Fruit fly (Drosophila melanogaster) whole organism, embryonic: ENCODE results near the gene Eato.

Experiments used
- Adf1 ChIP-seq: fragments of 200-800 bp; sonication (Bioruptor generic); IDR thresholded peaks from 2 replicates; pipeline ENCODE4 v1.3.6; 2022; ENCODE audit warnings: missing biosample characterization, missing genetic modification characterization
- CG10543 ChIP-seq: fragments of 200-800 bp; sonication (Bioruptor generic); optimal IDR thresholded peaks from 3 replicates; lab custom pipeline; 2017; ENCODE audit warnings: missing biosample characterization, mild to moderate bottlenecking, missing genetic modification characterization, moderate library complexity
- CG12236 ChIP-seq: fragments of 200-800 bp; sonication (Bioruptor generic); optimal IDR thresholded peaks from 2 replicates; lab custom pipeline; 2016; ENCODE audit warnings: missing biosample characterization, missing genetic modification characterization
- CG15269 ChIP-seq: fragments of 200-800 bp; sonication (Bioruptor generic); optimal IDR thresholded peaks from 2 replicates; lab custom pipeline; 2018; ENCODE audit warnings: missing biosample characterization, mild to moderate bottlenecking, missing genetic modification characterization, moderate library complexity
- CG15514 ChIP-seq: fragments of 200-800 bp; sonication (Bioruptor generic); optimal IDR thresholded peaks from 3 replicates; lab custom pipeline; 2017; ENCODE audit warnings: missing biosample characterization, missing genetic modification characterization, mild to moderate bottlenecking, moderate library complexity, missing genetic modification reagents
- CG2116 ChIP-seq: fragments of 200-800 bp; sonication (Bioruptor generic); optimal IDR thresholded peaks from 3 replicates; lab custom pipeline; 2018; ENCODE audit warnings: missing biosample characterization, mild to moderate bottlenecking, missing genetic modification characterization
- CG2875 ChIP-seq: fragments of 200-800 bp; sonication (Bioruptor generic); optimal IDR thresholded peaks from 2 replicates; lab custom pipeline; 2017; ENCODE audit warnings: missing biosample characterization, mild to moderate bottlenecking, missing genetic modification characterization, missing genetic modification reagents
- CG31224 ChIP-seq: fragments of 200-800 bp; sonication (Bioruptor generic); IDR thresholded peaks from 2 replicates; pipeline ENCODE4 v1.3.6; 2022; ENCODE audit warnings: missing biosample characterization, missing genetic modification characterization
- CG31388 ChIP-seq: fragments of 200-800 bp; sonication (Bioruptor generic); optimal IDR thresholded peaks from 2 replicates; lab custom pipeline; 2016; ENCODE audit warnings: missing biosample characterization, missing genetic modification characterization
- CG3163 ChIP-seq: fragments of 200-800 bp; sonication (Bioruptor generic); optimal IDR thresholded peaks from 3 replicates; lab custom pipeline; 2016; ENCODE audit warnings: missing biosample characterization, missing genetic modification characterization
- CG32532 ChIP-seq: fragments of 200-800 bp; sonication (Bioruptor generic); IDR thresholded peaks from 2 replicates; pipeline ENCODE4 v1.3.6; 2022; ENCODE audit warnings: missing biosample characterization, missing genetic modification characterization
- CG4617 ChIP-seq: fragments of 200-800 bp; sonication (Bioruptor generic); optimal IDR thresholded peaks from 3 replicates; lab custom pipeline; 2016; ENCODE audit warnings: missing biosample characterization, missing genetic modification characterization, borderline replicate concordance
- CG6175 ChIP-seq: fragments of 200-800 bp; sonication (Bioruptor generic); IDR thresholded peaks from 3 replicates; pipeline ENCODE4 v1.3.6; 2022; ENCODE audit warnings: missing biosample characterization, missing genetic modification characterization
- CG7372 ChIP-seq: fragments of 200-800 bp; sonication (Bioruptor generic); IDR thresholded peaks from 2 replicates; pipeline ENCODE4 v1.3.6; 2022; ENCODE audit warnings: missing biosample characterization, missing genetic modification characterization
- CG8765 ChIP-seq: fragments of 200-800 bp; sonication (Bioruptor generic); IDR thresholded peaks from 2 replicates; pipeline ENCODE4 v1.3.6; 2022; ENCODE audit warnings: missing biosample characterization, missing genetic modification characterization
- CG9932 ChIP-seq: fragments of 200-800 bp; sonication (Bioruptor generic); IDR thresholded peaks from 2 replicates; pipeline ENCODE4 v1.3.6; 2022; ENCODE audit warnings: missing biosample characterization, missing genetic modification characterization
- Dbx ChIP-seq: fragments of 200-800 bp; sonication (Bioruptor generic); IDR thresholded peaks from 3 replicates; pipeline ENCODE4 v1.3.6; 2022; ENCODE audit warnings: missing biosample characterization, missing genetic modification characterization
- HHEX ChIP-seq: fragments of 200-800 bp; sonication (Bioruptor generic); optimal IDR thresholded peaks from 3 replicates; lab custom pipeline; 2017; ENCODE audit warnings: missing biosample characterization, mild to moderate bottlenecking, missing genetic modification characterization, missing genetic modification reagents
- HLH3B ChIP-seq: fragments of 200-800 bp; sonication (Bioruptor generic); IDR thresholded peaks from 2 replicates; pipeline ENCODE4 v1.3.6; 2022; ENCODE audit warnings: missing biosample characterization, missing genetic modification characterization
- Hr78 ChIP-seq, 2 experiments: fragments of 200-800 bp in 1 of 2; fragments of >200 bp in 1 of 2; sonication (Bioruptor generic) in 1 of 2; optimal IDR thresholded peaks; 2 replicates each; lab custom pipeline; 2017 to 2019; ENCODE audit warnings: missing biosample characterization in 2 of 2, missing genetic modification characterization in 2 of 2, mild to moderate bottlenecking in 1 of 2, moderate library complexity in 1 of 2
- Med ChIP-seq: fragments of 200-800 bp; sonication (Bioruptor generic); peaks from one replicate; lab custom pipeline; 2016; ENCODE audit warnings: missing biosample characterization, missing genetic modification characterization, mild to moderate bottlenecking, inconsistent platforms, moderate library complexity
- Mes4 ChIP-seq: fragments of 200-800 bp; sonication (Bioruptor generic); optimal IDR thresholded peaks from 2 replicates; lab custom pipeline; 2016; ENCODE audit warnings: missing biosample characterization, missing genetic modification characterization
- NFAT ChIP-seq: fragments of 200-800 bp; sonication (Bioruptor generic); IDR thresholded peaks from 2 replicates; pipeline ENCODE4 v1.3.6; 2022; ENCODE audit warnings: missing biosample characterization, missing genetic modification characterization
- Nf-YB ChIP-seq: fragments of 200-800 bp; sonication (Bioruptor generic); optimal IDR thresholded peaks from 3 replicates; lab custom pipeline; 2019; ENCODE audit warnings: missing biosample characterization, mild to moderate bottlenecking, missing genetic modification characterization, moderate library complexity
- Pdp1 ChIP-seq, 2 experiments: fragments of 200-800 bp; sonication (Bioruptor generic); optimal IDR thresholded peaks; 3 replicates each; lab custom pipeline; 2016; ENCODE audit warnings: missing biosample characterization in 2 of 2, missing genetic modification characterization in 2 of 2, mild to moderate bottlenecking in 1 of 2, moderate library complexity in 1 of 2
- Trl ChIP-seq, 3 experiments: fragments of >200 bp in 2 of 3; fragments of 200-800 bp in 1 of 3; sonication (Bioruptor generic) in 1 of 3; optimal IDR thresholded peaks; 2 replicates in 1 of 3; 3 replicates in 2 of 3; lab custom pipeline; 2016 to 2017; ENCODE audit warnings: missing biosample characterization in 1 of 3, missing genetic modification characterization in 1 of 3
- bigmax ChIP-seq: fragments of 200-800 bp; sonication (Bioruptor generic); optimal IDR thresholded peaks from 2 replicates; lab custom pipeline; 2018; ENCODE audit warnings: missing biosample characterization, mild to moderate bottlenecking, missing genetic modification characterization
- caup ChIP-seq: fragments of 200-800 bp; sonication (Bioruptor generic); optimal IDR thresholded peaks from 3 replicates; lab custom pipeline; 2017; ENCODE audit warnings: missing biosample characterization, mild to moderate bottlenecking, missing genetic modification characterization, moderate library complexity; ENCODE audit not compliant: severe bottlenecking
- chinmo ChIP-seq: fragments of 200-800 bp; sonication (Bioruptor generic); IDR thresholded peaks from 4 replicates; pipeline ENCODE4 v1.3.6; 2022; ENCODE audit warnings: missing biosample characterization, missing genetic modification characterization; ENCODE audit not compliant: partially characterized antibody
- crol ChIP-seq: fragments of 200-800 bp; sonication (Bioruptor generic); IDR thresholded peaks from 2 replicates; pipeline ENCODE4 v1.3.6; 2022; ENCODE audit warnings: missing biosample characterization, missing genetic modification characterization
- cwo ChIP-seq: fragments of 200-800 bp; sonication (Bioruptor generic); optimal IDR thresholded peaks from 3 replicates; lab custom pipeline; 2017; ENCODE audit warnings: missing biosample characterization, missing genetic modification characterization, mild to moderate bottlenecking, moderate library complexity, missing genetic modification reagents
- dm ChIP-seq: fragments of 200-800 bp; sonication (Bioruptor generic); optimal IDR thresholded peaks from 3 replicates; lab custom pipeline; 2016; ENCODE audit warnings: missing biosample characterization, missing genetic modification characterization
- en ChIP-seq: fragments of 200-800 bp; sonication (Bioruptor generic); optimal IDR thresholded peaks from 2 replicates; lab custom pipeline; 2016; ENCODE audit warnings: missing biosample characterization, missing genetic modification characterization
- klu ChIP-seq: fragments of 200-800 bp; sonication (Bioruptor generic); IDR thresholded peaks from 2 replicates; pipeline ENCODE4 v1.3.6; 2022; ENCODE audit warnings: missing biosample characterization, missing genetic modification characterization
- knrl ChIP-seq: fragments of 200-800 bp; sonication (Bioruptor generic); IDR thresholded peaks from 3 replicates; pipeline ENCODE4 v1.3.6; 2022; ENCODE audit warnings: missing biosample characterization, missing genetic modification characterization; ENCODE audit not compliant: partially characterized antibody
- pan ChIP-seq, 4 experiments: fragments of >200 bp in 3 of 4; fragments of 200-800 bp in 1 of 4; sonication (Bioruptor generic) in 1 of 4; optimal IDR thresholded peaks in 3 of 4; IDR thresholded peaks in 1 of 4; 2 replicates each; pipeline versions ENCODE4 v1.3.6 to Lab custom; 2017 to 2022; ENCODE audit warnings: missing biosample characterization in 2 of 4, missing genetic modification characterization in 2 of 4, mixed read lengths in 1 of 4
- repo ChIP-seq: fragments of 200-800 bp; sonication (Bioruptor generic); optimal IDR thresholded peaks from 2 replicates; lab custom pipeline; 2016; ENCODE audit warnings: missing biosample characterization, missing genetic modification characterization
- rib ChIP-seq: fragments of 200-800 bp; sonication (Bioruptor generic); IDR thresholded peaks from 2 replicates; pipeline ENCODE4 v1.3.6; 2022; ENCODE audit warnings: missing biosample characterization, missing genetic modification characterization
- sc ChIP-seq, 3 experiments: fragments of >200 bp in 2 of 3; fragments of 200-800 bp in 1 of 3; sonication (Bioruptor generic) in 1 of 3; optimal IDR thresholded peaks; 2 replicates in 2 of 3; 3 replicates in 1 of 3; lab custom pipeline; 2017; ENCODE audit warnings: mild to moderate bottlenecking in 1 of 3, missing biosample characterization in 1 of 3, missing genetic modification characterization in 1 of 3, missing genetic modification reagents in 1 of 3
- sqz ChIP-seq: fragments of 200-800 bp; sonication (Bioruptor generic); optimal IDR thresholded peaks from 3 replicates; lab custom pipeline; 2018; ENCODE audit warnings: missing biosample characterization, mild to moderate bottlenecking, missing genetic modification characterization
- sug ChIP-seq: fragments of 200-800 bp; optimal IDR thresholded peaks from 2 replicates; lab custom pipeline; 2019; ENCODE audit warnings: missing biosample characterization, mild to moderate bottlenecking, missing genetic modification characterization, moderate library complexity
- tna ChIP-seq: fragments of 200-800 bp; sonication (Bioruptor generic); IDR thresholded peaks from 2 replicates; pipeline ENCODE4 v1.3.6; 2022; ENCODE audit warnings: missing biosample characterization, missing genetic modification characterization; ENCODE audit not compliant: partially characterized antibody
- vvl ChIP-seq: fragments of 200-800 bp; sonication (Bioruptor generic); IDR thresholded peaks from 2 replicates; pipeline ENCODE4 v1.3.6; 2022; ENCODE audit warnings: missing biosample characterization, missing genetic modification characterization

Eato gene

DNA sequence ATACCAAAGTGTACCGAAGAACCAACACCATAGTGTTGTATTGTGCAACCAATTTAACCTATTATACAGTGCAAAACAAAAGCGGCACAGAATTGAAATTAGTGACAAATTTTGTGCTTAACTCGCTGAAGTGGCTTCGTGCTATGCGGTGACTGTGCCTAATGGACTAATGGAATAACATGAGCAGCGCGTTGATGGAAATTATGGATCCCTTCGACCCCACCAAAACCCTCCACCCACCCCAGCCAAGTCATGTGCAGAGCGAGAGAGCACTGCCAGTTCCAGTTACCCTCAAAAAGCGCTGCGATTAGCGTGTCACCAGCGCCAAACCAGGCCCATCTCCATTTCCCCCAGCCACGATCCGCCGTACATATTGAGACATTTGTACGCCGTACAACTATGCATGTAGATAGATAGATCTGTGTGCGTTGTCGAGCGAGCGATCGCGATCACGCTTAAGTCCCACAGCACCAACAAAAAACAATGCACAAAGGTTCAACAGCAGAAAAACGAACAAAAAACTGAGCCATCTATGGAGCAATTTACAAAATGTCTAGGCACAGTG, 18.3 kb downstream of the Eato start:
- TF ChIP-seq chinmo (GFP tag; lab: Robert Waterston, UW) (peak; percentile 83; the same call in 3 of the 4 replicates), sug (tag; lab: Kevin White, UChicago) (no peak), crol (GFP tag; lab: Robert Waterston, UW) (peak; percentile 45; the same call in 1 of the 2 replicates), CG15269 (tag; lab: Kevin White, UChicago) (peak; percentile 13), CG7372 (GFP tag; lab: Robert Waterston, UW) (no peak), CG10543 (GFP tag; lab: Kevin White, UChicago) (peak; percentile 50), bigmax (GFP tag; lab: Kevin White, UChicago) (no peak), klu (GFP tag; lab: Robert Waterston, UW) (no peak), CG32532 (GFP tag; lab: Robert Waterston, UW) (0 out of 2 replicates have a peak, but pooled peaks have one; percentile 18), Adf1 (GFP tag; lab: Robert Waterston, UW) (peak; percentile 22; the same call in 1 of the 2 replicates), CG2875 (no peak), dm (GFP tag; lab: Kevin White, UChicago) (no peak), cwo (GFP tag; lab: Kevin White, UChicago) (peak; percentile 22), Pdp1 (GFP tag; optimal IDR thresholded peaks at IDR 0.05; lab: Kevin White, UChicago) (peak in 1 of 2 experiments; percentile 45), CG31224 (GFP tag; lab: Robert Waterston, UW) (no peak), Med (GFP tag; lab: Kevin White, UChicago) (peak; percentile 60), HHEX (GFP tag; lab: Kevin White, UChicago) (no peak), vvl (peak; percentile 46; the same call in 1 of the 2 replicates), repo (GFP tag; lab: Kevin White, UChicago) (no peak)

DNA sequence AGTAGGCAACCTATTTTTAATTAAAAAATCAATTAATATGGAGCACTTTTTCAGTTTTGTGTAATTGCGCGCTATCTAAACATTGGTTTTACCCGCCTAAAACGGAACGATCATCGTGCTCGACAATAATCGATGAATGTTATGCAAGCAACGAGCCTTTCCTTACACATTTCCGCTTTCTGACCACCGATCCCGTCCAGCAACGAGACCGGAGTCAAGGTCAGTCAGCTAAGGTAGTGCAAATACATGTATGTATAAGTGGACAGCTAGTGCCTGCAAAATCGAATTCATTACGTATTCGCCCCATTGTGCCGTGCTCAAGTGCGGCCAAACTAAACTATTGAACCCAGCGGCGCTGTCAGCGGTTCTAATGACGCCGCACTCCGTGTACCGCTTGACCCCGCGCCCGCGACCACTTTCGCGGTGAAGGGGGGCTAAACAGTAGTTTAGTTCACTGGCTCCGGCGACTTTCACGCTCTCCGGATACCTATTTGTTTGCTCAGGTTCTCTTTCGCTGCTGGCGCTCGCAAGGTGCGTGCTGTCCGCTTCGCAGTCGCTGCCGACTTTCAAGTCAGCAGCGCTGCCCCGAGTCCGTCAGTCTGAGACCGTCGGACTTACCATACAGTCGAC, 19.3 kb downstream of the Eato start, which contains the start of gene CAH1:
TSS of gene CAH1 (plus strand) at position 595 of the 630 bp plus-strand sequence.
- TF ChIP-seq CG12236 (GFP tag; lab: Kevin White, UChicago), result no peak
- no peak for TF ChIP-seq caup (GFP tag; lab: Kevin White, UChicago)
- peak; percentile 41 for TF ChIP-seq CG10543 (GFP tag; lab: Kevin White, UChicago)
- no peak for TF ChIP-seq Mes4
- TF ChIP-seq klu (GFP tag; lab: Robert Waterston, UW), result 0 out of 2 replicates have a peak, but pooled peaks have one; percentile 16
- TF ChIP-seq CG2116 (GFP tag; lab: Kevin White, UChicago), result no peak
- peak; percentile 44; the same call in 1 of the 3 replicates for TF ChIP-seq Dbx (GFP tag; lab: Robert Waterston, UW)
- peak; percentile 21 for TF ChIP-seq CG15514 (GFP tag; lab: Kevin White, UChicago)
- peak in 1 of 2 experiments; percentile 96 for TF ChIP-seq Hr78 (GFP tag; optimal IDR thresholded peaks at IDR 0.05; lab: Kevin White, UChicago)
- no peak for TF ChIP-seq pan (optimal IDR thresholded peaks at IDR 0.05; lab: Kevin White, UChicago)
- peak in 1 of 2 experiments; percentile 40 for TF ChIP-seq pan (GFP tag; optimal IDR thresholded peaks at IDR 0.05 in 1 of 2, IDR thresholded peaks at IDR 0.05 in 1 of 2)
- peak; percentile 54; the same call in 1 of the 2 replicates for TF ChIP-seq rib
- no peak for TF ChIP-seq CG4617 (GFP tag; lab: Kevin White, UChicago)
- no peak for TF ChIP-seq NFAT (GFP tag; lab: Robert Waterston, UW)
- TF ChIP-seq sc (optimal IDR thresholded peaks at IDR 0.05; lab: Kevin White, UChicago), result no peak
- TF ChIP-seq sc (GFP tag; optimal IDR thresholded peaks at IDR 0.05; lab: Kevin White, UChicago), result no peak
- TF ChIP-seq sqz (GFP tag; lab: Kevin White, UChicago), result no peak
- no peak for TF ChIP-seq knrl
- TF ChIP-seq Trl (optimal IDR thresholded peaks at IDR 0.05; lab: Kevin White, UChicago), result peak in 1 of 2 experiments; percentile 37
- no peak for TF ChIP-seq Trl (GFP tag; optimal IDR thresholded peaks at IDR 0.05; lab: Kevin White, UChicago)
- TF ChIP-seq CG31388, result no peak
- peak; percentile 19; the same call in 1 of the 2 replicates for TF ChIP-seq CG32532 (GFP tag; lab: Robert Waterston, UW)
- no peak for TF ChIP-seq en
- TF ChIP-seq CG9932 (GFP tag; lab: Robert Waterston, UW), result 0 out of 2 replicates have a peak, but pooled peaks have one; percentile 43
- TF ChIP-seq CG6175, result 0 out of 3 replicates have a peak, but pooled peaks have one; percentile 61
- TF ChIP-seq CG3163 (GFP tag; lab: Kevin White, UChicago), result no peak
- peak; percentile 93 for TF ChIP-seq chinmo (GFP tag; lab: Robert Waterston, UW)
- no peak for TF ChIP-seq HLH3B (GFP tag; lab: Robert Waterston, UW)
- peak; percentile 73 for TF ChIP-seq Med (GFP tag; lab: Kevin White, UChicago)
- peak; percentile 57; the same call in 1 of the 2 replicates for TF ChIP-seq vvl
- peak; percentile 92 for TF ChIP-seq crol (GFP tag; lab: Robert Waterston, UW)
- TF ChIP-seq tna, result no peak
- no peak for TF ChIP-seq CG8765
- TF ChIP-seq Nf-YB, result no peak
